Fruit fly (Drosophila melanogaster) whole organism, prepupa: ENCODE data around the gene Bet3.

Source experiments
- CG10631 ChIP-seq: fragments of 200-800 bp; sonication (Bioruptor generic); optimal IDR thresholded peaks from 2 replicates; lab custom pipeline; 2016; ENCODE audit warnings: missing biosample characterization, missing genetic modification characterization
- CG11294 ChIP-seq: fragments of 200-800 bp; sonication (Bioruptor generic); IDR thresholded peaks from 2 replicates; pipeline ENCODE4 v1.3.6; 2022; ENCODE audit warnings: missing biosample characterization, missing genetic modification characterization
- CG11762 ChIP-seq: fragments of 200-800 bp; sonication (Bioruptor generic); optimal IDR thresholded peaks from 3 replicates; lab custom pipeline; 2016; ENCODE audit warnings: missing biosample characterization, missing genetic modification characterization; ENCODE audit not compliant: insufficient read depth
- CG15336 ChIP-seq: fragments of 200-800 bp; sonication (Bioruptor generic); IDR thresholded peaks from 2 replicates; pipeline ENCODE4 v1.3.6; 2022; ENCODE audit warnings: missing biosample characterization, missing genetic modification characterization
- CG1621 ChIP-seq: fragments of 200-800 bp; sonication (Bioruptor generic); optimal IDR thresholded peaks from 3 replicates; lab custom pipeline; 2018; ENCODE audit warnings: missing biosample characterization, mild to moderate bottlenecking, missing genetic modification characterization
- CG16779 ChIP-seq: fragments of 200-800 bp; sonication (Bioruptor generic); optimal IDR thresholded peaks from 3 replicates; lab custom pipeline; 2017; ENCODE audit warnings: missing biosample characterization, mild to moderate bottlenecking, missing genetic modification characterization
- CG31627 ChIP-seq: fragments of 200-800 bp; sonication (Bioruptor generic); optimal IDR thresholded peaks from 3 replicates; lab custom pipeline; 2016; ENCODE audit warnings: missing biosample characterization, missing genetic modification characterization
- CG32006 ChIP-seq: fragments of 200-800 bp; sonication (Bioruptor generic); optimal IDR thresholded peaks from 3 replicates; lab custom pipeline; 2017; ENCODE audit warnings: missing biosample characterization, mild to moderate bottlenecking, missing genetic modification characterization
- CG34406 ChIP-seq: fragments of 200-800 bp; sonication (Bioruptor generic); optimal IDR thresholded peaks from 3 replicates; lab custom pipeline; 2016; ENCODE audit warnings: missing biosample characterization, missing genetic modification characterization
- CG3919 ChIP-seq: fragments of 200-800 bp; sonication (Bioruptor generic); optimal IDR thresholded peaks from 3 replicates; lab custom pipeline; 2016; ENCODE audit warnings: missing biosample characterization, missing genetic modification characterization
- CG6163 ChIP-seq: fragments of 200-800 bp; sonication (Bioruptor generic); IDR thresholded peaks from 3 replicates; pipeline ENCODE4 v1.3.6; 2022; ENCODE audit warnings: missing biosample characterization, missing genetic modification characterization
- CG6792 ChIP-seq: fragments of 200-800 bp; sonication (Bioruptor generic); optimal IDR thresholded peaks from 3 replicates; lab custom pipeline; 2016; ENCODE audit warnings: missing biosample characterization, missing genetic modification characterization
- CG6808 ChIP-seq: fragments of 200-800 bp; sonication (Bioruptor generic); optimal IDR thresholded peaks from 3 replicates; lab custom pipeline; 2017; ENCODE audit warnings: missing biosample characterization, missing genetic modification characterization, mild to moderate bottlenecking, moderate library complexity, missing genetic modification reagents
- CG6854 ChIP-seq: fragments of 200-800 bp; sonication (Bioruptor generic); optimal IDR thresholded peaks from 2 replicates; lab custom pipeline; 2017; ENCODE audit warnings: missing biosample characterization, mild to moderate bottlenecking, missing genetic modification characterization
- CG8632 ChIP-seq: fragments of 200-800 bp; sonication (Bioruptor generic); optimal IDR thresholded peaks from 3 replicates; lab custom pipeline; 2016; ENCODE audit warnings: missing biosample characterization, missing genetic modification characterization
- CG9139 ChIP-seq: fragments of 200-800 bp; sonication (Bioruptor generic); optimal IDR thresholded peaks from 3 replicates; lab custom pipeline; 2017; ENCODE audit warnings: missing biosample characterization, mild to moderate bottlenecking, missing genetic modification characterization
- Eip75B ChIP-seq: fragments of 200-800 bp; sonication (Bioruptor generic); optimal IDR thresholded peaks from 3 replicates; lab custom pipeline; 2016; ENCODE audit warnings: missing biosample characterization, missing genetic modification characterization
- Eip78C ChIP-seq: fragments of 200-800 bp; sonication (Bioruptor generic); peaks from one replicate; lab custom pipeline; 2016; ENCODE audit warnings: missing biosample characterization, missing genetic modification characterization
- Eip93F ChIP-seq: fragments of 200-800 bp; sonication (Bioruptor generic); optimal IDR thresholded peaks from 2 replicates; lab custom pipeline; 2016; ENCODE audit warnings: missing biosample characterization, mild to moderate bottlenecking, missing genetic modification characterization
- Ets21C ChIP-seq: fragments of 200-800 bp; sonication (Bioruptor generic); optimal IDR thresholded peaks from 3 replicates; lab custom pipeline; 2016; ENCODE audit warnings: missing biosample characterization, missing genetic modification characterization
- Ets96B ChIP-seq: fragments of 200-800 bp; optimal IDR thresholded peaks from 2 replicates; lab custom pipeline; 2019; ENCODE audit warnings: missing biosample characterization, mild to moderate bottlenecking, missing genetic modification characterization, moderate library complexity
- Gug ChIP-seq: fragments of 200-800 bp; sonication (Bioruptor generic); IDR thresholded peaks from 2 replicates; pipeline ENCODE4 v1.3.6; 2022; ENCODE audit warnings: missing biosample characterization, missing genetic modification characterization
- Hr38 ChIP-seq: sonication (Bioruptor generic); optimal IDR thresholded peaks from 2 replicates; lab custom pipeline; 2016; ENCODE audit warnings: missing biosample characterization, missing genetic modification characterization
- Hr39 ChIP-seq: fragments of 200-800 bp; sonication (Bioruptor generic); optimal IDR thresholded peaks from 2 replicates; lab custom pipeline; 2016; ENCODE audit warnings: missing biosample characterization, missing genetic modification characterization
- Met ChIP-seq: fragments of 200-800 bp; sonication (Bioruptor generic); optimal IDR thresholded peaks from 3 replicates; lab custom pipeline; 2016; ENCODE audit warnings: missing biosample characterization, missing genetic modification characterization
- OdsH ChIP-seq: fragments of 200-800 bp; sonication (Bioruptor generic); optimal IDR thresholded peaks from 3 replicates; lab custom pipeline; 2016; ENCODE audit warnings: missing biosample characterization, missing genetic modification characterization
- Sox102F ChIP-seq: fragments of 200-800 bp; sonication (Bioruptor generic); optimal IDR thresholded peaks from 2 replicates; lab custom pipeline; 2016; ENCODE audit warnings: missing biosample characterization, mild to moderate bottlenecking, missing genetic modification characterization
- Sox14 ChIP-seq: fragments of 200-800 bp; sonication (Bioruptor generic); optimal IDR thresholded peaks from 3 replicates; lab custom pipeline; 2016; ENCODE audit warnings: missing biosample characterization, missing genetic modification characterization
- Sox15 ChIP-seq: fragments of 200-800 bp; sonication (Bioruptor generic); optimal IDR thresholded peaks from 3 replicates; lab custom pipeline; 2016; ENCODE audit warnings: missing biosample characterization, missing genetic modification characterization
- achi ChIP-seq: fragments of 200-800 bp; sonication (Bioruptor generic); optimal IDR thresholded peaks from 3 replicates; lab custom pipeline; 2016; ENCODE audit warnings: missing biosample characterization, missing genetic modification characterization
- acj6 ChIP-seq: fragments of 200-800 bp; sonication (Bioruptor generic); optimal IDR thresholded peaks from 3 replicates; lab custom pipeline; 2016; ENCODE audit warnings: missing biosample characterization, missing genetic modification characterization
- cyc ChIP-seq: fragments of 200-800 bp; sonication (Bioruptor generic); optimal IDR thresholded peaks from 3 replicates; lab custom pipeline; 2016; ENCODE audit warnings: missing biosample characterization, missing genetic modification characterization
- dac ChIP-seq: fragments of 200-800 bp; sonication (Bioruptor generic); optimal IDR thresholded peaks from 2 replicates; lab custom pipeline; 2017; ENCODE audit warnings: missing biosample characterization, mild to moderate bottlenecking, missing genetic modification characterization
- dsx ChIP-seq: fragments of 200-800 bp; optimal IDR thresholded peaks from 3 replicates; lab custom pipeline; 2019; ENCODE audit warnings: missing biosample characterization, mild to moderate bottlenecking, missing genetic modification characterization, moderate library complexity; ENCODE audit not compliant: poor library complexity, severe bottlenecking
- esn ChIP-seq: fragments of 200-800 bp; sonication (Bioruptor generic); optimal IDR thresholded peaks from 2 replicates; lab custom pipeline; 2016; ENCODE audit warnings: missing biosample characterization, mild to moderate bottlenecking, missing genetic modification characterization, moderate library complexity
- fd59A ChIP-seq: fragments of 200-800 bp; sonication (Bioruptor generic); optimal IDR thresholded peaks from 2 replicates; lab custom pipeline; 2017; ENCODE audit warnings: missing biosample characterization, mild to moderate bottlenecking, missing genetic modification characterization, missing genetic modification reagents
- fd85E ChIP-seq: fragments of 200-800 bp; sonication (Bioruptor generic); optimal IDR thresholded peaks from 3 replicates; lab custom pipeline; 2016; ENCODE audit warnings: missing biosample characterization, missing genetic modification characterization
- fkh ChIP-seq: fragments of 200-800 bp; sonication (Bioruptor generic); optimal IDR thresholded peaks from 3 replicates; lab custom pipeline; 2017; ENCODE audit warnings: missing biosample characterization, mild to moderate bottlenecking, missing genetic modification characterization, moderate library complexity
- lz ChIP-seq: fragments of 200-800 bp; sonication (Bioruptor generic); optimal IDR thresholded peaks from 3 replicates; lab custom pipeline; 2016; ENCODE audit warnings: missing biosample characterization, missing genetic modification characterization
- spab ChIP-seq: fragments of 200-800 bp; sonication (Bioruptor generic); optimal IDR thresholded peaks from 2 replicates; lab custom pipeline; 2017; ENCODE audit warnings: missing biosample characterization, mild to moderate bottlenecking, missing genetic modification characterization, missing genetic modification reagents
- ss ChIP-seq, 2 experiments: fragments of 200-800 bp; sonication (Bioruptor generic); optimal IDR thresholded peaks; 2 replicates in 1 of 2; 3 replicates in 1 of 2; lab custom pipeline; 2017 to 2018; ENCODE audit warnings: mild to moderate bottlenecking in 2 of 2, missing biosample characterization in 2 of 2, missing genetic modification characterization in 2 of 2, moderate library complexity in 1 of 2
- svp ChIP-seq: fragments of 200-800 bp; sonication (Bioruptor generic); peaks from one replicate; lab custom pipeline; 2016; ENCODE audit warnings: missing biosample characterization, missing genetic modification characterization
- topi ChIP-seq: fragments of 200-800 bp; sonication (Bioruptor generic); optimal IDR thresholded peaks from 3 replicates; lab custom pipeline; 2016; ENCODE audit warnings: missing biosample characterization, missing genetic modification characterization
- vri ChIP-seq: fragments of 200-800 bp; sonication (Bioruptor generic); optimal IDR thresholded peaks from 3 replicates; lab custom pipeline; 2016; ENCODE audit warnings: missing biosample characterization, mild to moderate bottlenecking, missing genetic modification characterization

Gene Bet3

DNA sequence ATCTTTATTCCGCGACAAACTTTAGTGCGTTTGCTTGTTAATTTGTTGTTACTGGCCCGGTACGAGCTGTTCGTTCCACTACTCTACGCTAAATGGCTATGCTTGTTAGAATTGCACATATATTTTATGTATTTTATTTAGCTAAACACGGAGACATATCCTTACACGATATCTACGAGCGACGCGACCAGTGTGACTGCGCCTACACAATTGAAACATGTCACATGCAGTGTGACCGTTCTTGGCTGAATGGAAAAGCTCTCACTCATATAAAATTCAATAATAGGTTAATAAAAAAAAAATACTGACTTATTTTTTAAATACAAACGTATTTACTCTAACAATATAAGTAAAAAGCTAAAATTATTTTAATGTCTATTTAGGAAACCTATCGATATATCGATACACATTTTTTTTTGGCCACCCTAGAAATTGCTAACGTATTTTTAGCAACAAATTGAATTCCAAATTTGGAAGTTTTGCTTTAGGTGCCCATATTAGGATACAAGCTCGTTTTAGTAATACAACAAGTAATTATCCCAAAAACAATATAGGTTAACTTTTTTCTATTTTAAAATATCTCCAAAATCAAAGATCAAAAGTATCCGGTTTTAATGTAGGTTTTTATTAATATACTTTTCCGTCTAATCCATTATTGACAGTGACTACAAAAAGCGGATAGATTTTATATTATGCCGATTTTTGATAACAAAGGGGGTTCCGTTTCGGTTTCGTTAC, 42.9 kb downstream of the Bet3 start, which contains the start of gene CG4080:
TSS of gene CG4080 (minus strand) at position 215 of the 738 bp plus-strand sequence.
- TF ChIP-seq fkh (GFP tag; lab: Kevin White, UChicago) (peak; percentile 82), Sox14 (GFP tag; lab: Kevin White, UChicago) (peak; percentile 21), CG16779 (tag; lab: Kevin White, UChicago) (peak; percentile 43), CG3919 (GFP tag; lab: Kevin White, UChicago) (no peak), vri (GFP tag; lab: Kevin White, UChicago) (peak; percentile 40), OdsH (GFP tag; lab: Kevin White, UChicago) (no peak), dsx (GFP tag; lab: Kevin White, UChicago) (peak; percentile 48), acj6 (GFP tag; lab: Kevin White, UChicago) (peak; percentile 8), dac (GFP tag; lab: Kevin White, UChicago) (no peak), CG31627 (GFP tag; lab: Kevin White, UChicago) (no peak), svp (GFP tag; lab: Kevin White, UChicago) (peak; percentile 59), Ets21C (GFP tag; lab: Kevin White, UChicago) (no peak), CG8632 (peak; percentile 26), cyc (GFP tag; lab: Kevin White, UChicago) (peak; percentile 31), CG15336 (GFP tag; lab: Robert Waterston, UW) (no peak), CG10631 (GFP tag; lab: Kevin White, UChicago) (no peak), lz (GFP tag; lab: Kevin White, UChicago) (peak; percentile 37), fd85E (GFP tag; lab: Kevin White, UChicago) (no peak), CG6854 (GFP tag; lab: Kevin White, UChicago) (peak; percentile 9), CG1621 (tag; lab: Kevin White, UChicago) (peak; percentile 30), spab (GFP tag; lab: Kevin White, UChicago) (no peak), Sox15 (no peak), CG6163 (GFP tag; lab: Robert Waterston, UW) (no peak), Eip75B (GFP tag; lab: Kevin White, UChicago) (peak; percentile 7), achi (peak; percentile 5), topi (GFP tag; lab: Kevin White, UChicago) (peak; percentile 46), Hr39 (GFP tag; lab: Kevin White, UChicago) (no peak), Met (GFP tag; lab: Kevin White, UChicago) (peak; percentile 64), CG32006 (GFP tag; lab: Kevin White, UChicago) (no peak), Ets96B (tag; lab: Kevin White, UChicago) (no peak), Eip93F (GFP tag; lab: Kevin White, UChicago) (peak; percentile 61), CG6792 (GFP tag; lab: Kevin White, UChicago) (no peak), CG9139 (GFP tag; lab: Kevin White, UChicago) (no peak), CG11762 (GFP tag; lab: Kevin White, UChicago) (no peak), Eip78C (GFP tag; lab: Kevin White, UChicago) (peak; percentile 79), CG6808 (GFP tag; lab: Kevin White, UChicago) (no peak), Hr38 (GFP tag; lab: Kevin White, UChicago) (no peak), Gug (no peak), CG11294 (GFP tag; lab: Robert Waterston, UW) (no peak), ss (GFP tag; optimal IDR thresholded peaks at IDR 0.05; lab: Kevin White, UChicago) (peak in 1 of 2 experiments; percentile 10), CG34406 (no peak), fd59A (GFP tag; lab: Kevin White, UChicago) (no peak), Sox102F (GFP tag; lab: Kevin White, UChicago) (peak; percentile 64), esn (peak; percentile 61)
- TF ChIP-seq, all 60 proteins: peak for 21
